Worm (Caenorhabditis elegans) whole organism, young adult: ENCODE measurements around the gene arrd-23.

Experiments
- C06A6.2 ChIP-seq: fragments of 200-800 bp; sonication (Bioruptor generic); conservative IDR thresholded peaks from 2 replicates; pipeline ENCODE4 v1.3.6; 2022; ENCODE audit warnings: missing genetic modification characterization, missing compliant biosample characterization
- D2030.7 ChIP-seq: fragments of 200-800 bp; sonication (Bioruptor generic); IDR thresholded peaks from 2 replicates; pipeline ENCODE4 v1.3.6; 2022; ENCODE audit warnings: missing genetic modification reagents, missing genetic modification characterization, missing compliant biosample characterization
- F57A8.1 ChIP-seq: fragments of 200-800 bp; sonication (Bioruptor generic); optimal IDR thresholded peaks from 2 replicates; lab custom pipeline; 2018; ENCODE audit warnings: mild to moderate bottlenecking, missing genetic modification characterization, moderate library complexity, missing compliant biosample characterization
- K11D2.4 ChIP-seq: fragments of 200-800 bp; sonication (Bioruptor generic); IDR thresholded peaks from 2 replicates; pipeline ENCODE4 v1.3.6; 2022; ENCODE audit warnings: missing genetic modification reagents, missing genetic modification characterization, missing compliant biosample characterization
- Y79H2A.3 ChIP-seq: fragments of 200-800 bp; sonication (Bioruptor generic); conservative IDR thresholded peaks from 2 replicates; pipeline ENCODE4 v1.3.6; 2022; ENCODE audit warnings: missing genetic modification reagents, missing genetic modification characterization, missing compliant biosample characterization
- ama-1 ChIP-seq, 3 experiments: fragments of 150-350 bp in 1 of 3; sonication (generic microtip) in 2 of 3; optimal IDR thresholded peaks; 2 replicates each; lab custom pipeline; 2014 to 2018; ENCODE audit warnings: missing biosample characterization in 2 of 3, missing genetic modification characterization in 2 of 3, missing genetic modification reagents in 2 of 3
- athp-1 ChIP-seq: sonication (generic microtip); optimal IDR thresholded peaks from 2 replicates; lab custom pipeline; 2017; ENCODE audit warnings: mild to moderate bottlenecking, missing genetic modification characterization, missing compliant biosample characterization
- cebp-2 ChIP-seq: fragments of 200-800 bp; sonication (Bioruptor generic); IDR thresholded peaks from 2 replicates; pipeline ENCODE4 v1.3.6; 2022; ENCODE audit warnings: missing genetic modification characterization, missing compliant biosample characterization
- ceh-27 ChIP-seq: fragments of 200-800 bp; sonication (Bioruptor generic); optimal IDR thresholded peaks from 2 replicates; lab custom pipeline; 2018; ENCODE audit warnings: mild to moderate bottlenecking, missing genetic modification characterization, moderate library complexity, missing compliant biosample characterization
- die-1 ChIP-seq: sonication (generic microtip); optimal IDR thresholded peaks from 2 replicates; lab custom pipeline; 2016; ENCODE audit warnings: missing genotype, mild to moderate bottlenecking, missing genetic modification characterization, missing compliant biosample characterization
- dpl-1 ChIP-seq: fragments of 150-350 bp; optimal IDR thresholded peaks from 2 replicates; lab custom pipeline; 2014; ENCODE audit warnings: missing biosample characterization, missing genetic modification reagents, missing genetic modification characterization
- egl-18 ChIP-seq: fragments of 200-800 bp; sonication (Bioruptor generic); IDR thresholded peaks from 2 replicates; pipeline ENCODE4 v1.3.6; 2022; ENCODE audit warnings: missing genetic modification reagents, missing genetic modification characterization, missing compliant biosample characterization
- egl-44 ChIP-seq: fragments of 200-800 bp; sonication (Bioruptor generic); IDR thresholded peaks from 2 replicates; pipeline ENCODE4 v1.3.6; 2022; ENCODE audit warnings: missing genetic modification reagents, missing genetic modification characterization, missing compliant biosample characterization
- egrh-3 ChIP-seq: fragments of 200-800 bp; sonication (Bioruptor generic); IDR thresholded peaks from 2 replicates; pipeline ENCODE4 v1.3.6; 2022; ENCODE audit warnings: missing genetic modification reagents, missing genetic modification characterization, missing compliant biosample characterization
- ets-4 ChIP-seq: fragments of 200-800 bp; sonication (Bioruptor generic); optimal IDR thresholded peaks from 2 replicates; lab custom pipeline; 2018; ENCODE audit warnings: mild to moderate bottlenecking, missing genetic modification characterization, missing compliant biosample characterization
- hlh-26 ChIP-seq: fragments of 200-800 bp; sonication (Bioruptor generic); conservative IDR thresholded peaks from 2 replicates; pipeline ENCODE4 v1.3.6; 2022; ENCODE audit warnings: missing genetic modification reagents, missing genetic modification characterization, missing compliant biosample characterization
- hrde-1 ChIP-seq: sonication (generic microtip); optimal IDR thresholded peaks from 2 replicates; lab custom pipeline; 2016; ENCODE audit warnings: missing genetic modification characterization, mild to moderate bottlenecking, missing compliant biosample characterization, moderate library complexity, missing genotype, missing genetic modification reagents, borderline replicate concordance
- hsf-1 ChIP-seq: fragments of 200-800 bp; sonication (Bioruptor generic); IDR thresholded peaks from 2 replicates; pipeline ENCODE4 v1.3.6; 2022; ENCODE audit warnings: missing genetic modification reagents, missing genetic modification characterization, missing compliant biosample characterization
- lag-1 ChIP-seq: fragments of 200-800 bp; sonication (Bioruptor generic); IDR thresholded peaks from 2 replicates; pipeline ENCODE4 v1.3.6; 2022; ENCODE audit warnings: missing genetic modification reagents, missing genetic modification characterization, missing compliant biosample characterization
- lin-40 ChIP-seq: sonication (generic microtip); optimal IDR thresholded peaks from 2 replicates; lab custom pipeline; 2016; ENCODE audit warnings: missing genetic modification characterization, mild to moderate bottlenecking, missing compliant biosample characterization, missing genotype, missing genetic modification reagents
- madf-10 ChIP-seq: sonication (generic microtip); optimal IDR thresholded peaks from 2 replicates; lab custom pipeline; 2016; ENCODE audit warnings: mild to moderate bottlenecking, missing genetic modification characterization, missing compliant biosample characterization
- madf-6 ChIP-seq: fragments of 200-800 bp; sonication (Bioruptor generic); IDR thresholded peaks from 2 replicates; pipeline ENCODE4 v1.3.6; 2022; ENCODE audit warnings: missing genetic modification reagents, missing genetic modification characterization, missing compliant biosample characterization
- mes-4 ChIP-seq: sonication (generic microtip); optimal IDR thresholded peaks from 2 replicates; lab custom pipeline; 2016; ENCODE audit warnings: missing genotype, missing genetic modification characterization, missing compliant biosample characterization
- mxl-1 ChIP-seq: sonication (generic microtip); optimal IDR thresholded peaks from 2 replicates; lab custom pipeline; 2016; ENCODE audit warnings: missing genetic modification characterization, missing compliant biosample characterization
- nfya-1 ChIP-seq: sonication (generic microtip); optimal IDR thresholded peaks from 2 replicates; lab custom pipeline; 2017; ENCODE audit warnings: antibody characterized with exemption, missing compliant biosample characterization, missing genetic modification characterization, borderline replicate concordance; ENCODE audit not compliant: insufficient read depth
- nhr-179 ChIP-seq: sonication (generic microtip); optimal IDR thresholded peaks from 2 replicates; lab custom pipeline; 2016; ENCODE audit warnings: mild to moderate bottlenecking, missing genetic modification characterization, missing compliant biosample characterization
- repo-1 ChIP-seq: sonication (generic microtip); optimal IDR thresholded peaks from 2 replicates; lab custom pipeline; 2017; ENCODE audit warnings: mild to moderate bottlenecking, missing genetic modification characterization, missing compliant biosample characterization
- sdz-38 ChIP-seq: sonication (generic microtip); optimal IDR thresholded peaks from 2 replicates; lab custom pipeline; 2016; ENCODE audit warnings: missing genotype, missing genetic modification characterization, missing compliant biosample characterization
- snpc-1.3 ChIP-seq: sonication (generic microtip); optimal IDR thresholded peaks from 2 replicates; lab custom pipeline; 2017; ENCODE audit warnings: missing genetic modification characterization, mild to moderate bottlenecking, missing compliant biosample characterization, antibody characterized with exemption, moderate library complexity, missing genotype, missing genetic modification reagents; ENCODE audit not compliant: insufficient read depth
- snpc-3.4 ChIP-seq: sonication (generic microtip); optimal IDR thresholded peaks from 2 replicates; lab custom pipeline; 2017; ENCODE audit warnings: missing genetic modification characterization, mild to moderate bottlenecking, missing compliant biosample characterization, antibody characterized with exemption, moderate library complexity, missing genotype, missing genetic modification reagents
- somi-1 ChIP-seq: fragments of 200-800 bp; sonication (Bioruptor generic); optimal IDR thresholded peaks from 2 replicates; lab custom pipeline; 2018; ENCODE audit warnings: mild to moderate bottlenecking, missing genetic modification characterization, missing compliant biosample characterization
- sptf-2 ChIP-seq: fragments of 200-800 bp; sonication (Bioruptor generic); optimal IDR thresholded peaks from 2 replicates; lab custom pipeline; 2018; ENCODE audit warnings: mild to moderate bottlenecking, missing genetic modification characterization, missing compliant biosample characterization
- unc-62 ChIP-seq: fragments of 150-350 bp; optimal IDR thresholded peaks from 2 replicates; lab custom pipeline; 2014; ENCODE audit warnings: missing biosample characterization, missing genetic modification reagents, missing genetic modification characterization
- zim-3 ChIP-seq: sonication (generic microtip); optimal IDR thresholded peaks from 2 replicates; lab custom pipeline; 2017; ENCODE audit warnings: mild to moderate bottlenecking, missing genetic modification characterization, moderate library complexity, missing compliant biosample characterization
- ztf-22 ChIP-seq: fragments of 200-800 bp; sonication (Bioruptor generic); optimal IDR thresholded peaks from 2 replicates; lab custom pipeline; 2018; ENCODE audit warnings: mild to moderate bottlenecking, missing genetic modification characterization, moderate library complexity, missing compliant biosample characterization
- ztf-28 ChIP-seq: fragments of 200-800 bp; sonication (Bioruptor generic); IDR thresholded peaks from 2 replicates; pipeline ENCODE4 v1.3.6; 2022; ENCODE audit warnings: missing genetic modification reagents, missing genetic modification characterization, missing compliant biosample characterization

arrd-23 gene

DNA sequence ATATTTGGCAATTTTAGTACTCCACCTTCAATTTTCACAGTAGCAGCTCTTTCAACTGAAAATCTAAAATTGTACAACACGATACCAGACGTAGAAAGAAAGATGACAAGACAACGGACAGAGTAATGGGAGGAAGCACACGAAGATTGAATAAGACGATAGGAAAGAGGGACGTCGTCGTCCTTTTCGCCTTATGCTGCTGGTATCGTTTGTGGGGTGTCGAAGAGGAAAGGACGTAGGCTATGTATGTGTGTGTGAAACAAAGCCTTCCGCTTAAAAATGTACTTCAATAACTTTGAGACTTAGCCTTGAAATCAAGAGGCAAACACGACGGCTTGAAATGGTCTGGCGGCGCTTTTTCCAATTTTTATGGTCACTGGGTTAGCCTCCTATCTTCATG, 13.0 kb upstream of the arrd-23 start:
- no peak for TF ChIP-seq hsf-1 (GFP tag; lab: Robert Waterston, UW)
- TF ChIP-seq K11D2.4, result no peak
- no peak for TF ChIP-seq nhr-179
- TF ChIP-seq madf-10 (tag; lab: Kevin White, UChicago), result no peak
- TF ChIP-seq zim-3 (tag; lab: Kevin White, UChicago), result no peak
- TF ChIP-seq hlh-26, result no peak
- TF ChIP-seq D2030.7 (GFP tag; lab: Robert Waterston, UW), result no peak
- TF ChIP-seq sdz-38 (tag; lab: Kevin White, UChicago), result no peak
- TF ChIP-seq C06A6.2 (GFP tag; lab: Robert Waterston, UW), result no peak
- no peak for TF ChIP-seq cebp-2 (GFP tag; lab: Robert Waterston, UW)
- TF ChIP-seq lin-40, result no peak
- TF ChIP-seq ama-1 (optimal IDR thresholded peaks at IDR 0.05; lab: Kevin White, UChicago), result no peak
- no peak for TF ChIP-seq ama-1 (GFP tag; optimal IDR thresholded peaks at IDR 0.05; lab: Kevin White, UChicago)
- no peak for TF ChIP-seq mxl-1 (tag; lab: Kevin White, UChicago)
- TF ChIP-seq mes-4 (tag; lab: Kevin White, UChicago), result no peak
- no peak for TF ChIP-seq Y79H2A.3 (GFP tag; lab: Robert Waterston, UW)
- TF ChIP-seq dpl-1 (GFP tag; lab: Kevin White, UChicago), result no peak
- TF ChIP-seq repo-1 (tag; lab: Kevin White, UChicago), result no peak
- no peak for TF ChIP-seq somi-1 (GFP tag; lab: Kevin White, UChicago)

DNA sequence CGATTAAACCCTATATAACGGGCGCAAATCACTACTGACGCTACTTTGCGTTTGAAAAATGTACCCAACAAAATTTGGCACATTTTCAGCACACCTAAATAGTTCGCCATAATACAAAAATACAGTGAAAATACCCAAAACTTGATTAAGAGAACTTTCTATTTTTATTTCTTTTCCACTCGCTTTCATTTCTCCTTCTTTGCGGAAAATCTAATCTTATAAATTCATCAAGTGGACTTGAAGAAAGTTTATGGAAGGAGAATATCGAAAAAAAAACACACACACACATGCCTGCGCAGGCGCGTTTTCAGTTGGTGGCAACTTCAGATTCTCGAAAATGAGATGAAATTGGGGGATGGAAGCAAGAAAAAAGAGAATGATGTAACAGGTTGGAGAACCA, 10.5 kb upstream of the arrd-23 start:
- TF ChIP-seq nfya-1 (tag; lab: Kevin White, UChicago) (no peak), ets-4 (no peak), snpc-3.4 (no peak), sptf-2 (GFP tag; lab: Kevin White, UChicago) (no peak), lag-1 (GFP tag; lab: Robert Waterston, UW) (no peak), athp-1 (tag; lab: Kevin White, UChicago) (no peak), egrh-3 (no peak), hrde-1 (tag; lab: Kevin White, UChicago) (no peak), ztf-28 (no peak), snpc-1.3 (tag; lab: Kevin White, UChicago) (no peak)

DNA sequence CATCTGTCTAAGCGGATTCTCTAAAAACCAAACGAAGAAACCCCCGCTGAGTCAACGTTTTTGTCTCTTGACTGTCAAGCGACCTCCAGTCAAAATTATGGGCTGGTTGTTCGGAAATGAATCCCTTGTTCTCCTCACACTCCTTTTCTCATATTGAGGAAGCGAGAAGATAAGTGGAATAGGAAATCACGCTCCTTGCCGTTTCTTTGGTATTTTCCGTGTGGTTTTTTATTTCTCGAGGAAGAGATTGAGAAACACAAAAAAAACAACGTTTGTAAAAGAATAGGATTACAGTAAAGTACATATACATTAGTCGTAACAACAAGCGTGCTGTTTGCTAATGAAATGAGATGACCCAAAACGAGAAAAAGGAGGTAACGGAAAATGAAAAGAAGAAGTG, 8.8 kb upstream of the arrd-23 start, which contains the start of gene tsp-14:
TSS of gene tsp-14 (minus strand) at position 62 of the 400 bp plus-strand sequence.
- TF ChIP-seq die-1 (tag; lab: Kevin White, UChicago) (no peak), egl-44 (no peak), F57A8.1 (GFP tag; lab: Kevin White, UChicago) (no peak), ztf-22 (GFP tag; lab: Kevin White, UChicago) (no peak), unc-62 (no peak), egl-18 (GFP tag; lab: Robert Waterston, UW) (no peak), ceh-27 (GFP tag; lab: Kevin White, UChicago) (no peak)

DNA sequence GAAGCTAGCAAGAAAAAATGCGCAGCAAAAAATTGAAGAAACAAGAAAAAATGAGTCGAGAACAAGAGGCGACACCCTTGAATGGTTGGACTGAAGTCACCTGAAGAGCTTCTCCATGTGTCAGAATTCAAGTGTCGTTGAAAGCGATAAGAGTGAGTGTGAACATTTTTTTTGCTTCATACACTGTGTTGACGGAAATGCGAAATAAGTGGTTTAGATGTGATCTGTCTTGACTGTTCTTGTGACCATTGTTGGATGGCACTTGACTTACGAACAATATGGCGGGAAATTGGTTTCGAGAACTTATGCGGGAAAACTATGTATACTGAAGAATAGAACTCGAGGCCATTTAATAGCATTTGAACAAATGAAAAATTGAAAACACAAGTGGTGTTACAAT, 5.8 kb upstream of the arrd-23 start:
- TF ChIP-seq madf-6 (GFP tag; lab: Robert Waterston, UW) (no peak), ceh-27 (GFP tag; lab: Kevin White, UChicago) (peak; percentile 68)
